Fruit fly (Drosophila melanogaster): ENCODE measurements around the gene CG14810.

DNA sequence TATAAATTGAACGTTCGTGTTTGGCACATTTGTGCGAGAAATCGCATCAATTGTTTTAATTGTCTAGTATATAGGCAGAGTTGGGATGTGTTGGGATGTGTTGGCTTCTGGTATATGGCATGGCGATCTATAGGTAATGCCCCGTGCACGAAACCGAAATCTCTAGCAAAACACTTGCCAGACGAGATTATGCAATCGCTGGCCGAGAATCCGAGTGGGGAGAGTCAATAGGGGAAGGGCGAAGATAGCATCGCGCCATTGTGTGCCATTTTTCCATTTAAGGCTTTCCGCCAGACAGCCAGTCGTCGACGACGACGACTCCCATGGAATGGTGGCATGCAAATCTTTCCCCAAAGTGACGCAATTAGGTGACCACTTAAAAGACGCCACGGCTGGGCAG lies 34.7 kb upstream of the CG14810 start:
- no peak for TF ChIP-seq EcR (GFP tag; optimal IDR thresholded peaks at IDR 0.05)
- TF ChIP-seq CG8159 (tag; optimal IDR thresholded peaks at IDR 0.05) = no peak
- TF ChIP-seq gl (tag; optimal IDR thresholded peaks at IDR 0.05) = no peak
- TF ChIP-seq CG13204 (GFP tag; optimal IDR thresholded peaks at IDR 0.05) = no peak
- no peak for TF ChIP-seq Pif1A (GFP tag; optimal IDR thresholded peaks at IDR 0.05)
- no peak for TF ChIP-seq fd96Ca (GFP tag; IDR thresholded peaks at IDR 0.05)
- no peak for TF ChIP-seq Snoo (tag; optimal IDR thresholded peaks at IDR 0.05)
- no peak for TF ChIP-seq CG8301 (tag; optimal IDR thresholded peaks at IDR 0.05)
- no peak for TF ChIP-seq CG4496 (GFP tag; IDR thresholded peaks at IDR 0.05)
- no peak for TF ChIP-seq D1 (tag; optimal IDR thresholded peaks at IDR 0.05)
- TF ChIP-seq CG9948 (tag; optimal IDR thresholded peaks at IDR 0.05) = no peak
- TF ChIP-seq CG14655 (GFP tag; optimal IDR thresholded peaks at IDR 0.05) = no peak
- TF ChIP-seq CG10348 (GFP tag; IDR thresholded peaks at IDR 0.05) = no peak

Data from whole organism, pupa.